Worm (Caenorhabditis elegans) whole organism, mixed stage, embryonic: Measurements from ENCODE around the gene lpl-1.

Experiments used
- M03D4.4 ChIP-seq: sonication (generic microtip); optimal IDR thresholded peaks from 2 replicates; lab custom pipeline; 2017; ENCODE audit warnings: mild to moderate bottlenecking, missing genetic modification characterization, missing compliant biosample characterization
- blmp-1 ChIP-seq: fragments of 150-350 bp; optimal IDR thresholded peaks from 2 replicates; lab custom pipeline; 2014; ENCODE audit warnings: missing biosample characterization, missing genetic modification characterization
- ceh-39 ChIP-seq: fragments of 150-350 bp; optimal IDR thresholded peaks from 2 replicates; lab custom pipeline; 2014; ENCODE audit warnings: missing biosample characterization, missing genetic modification characterization
- ceh-83 ChIP-seq: fragments of 200-800 bp; sonication (Bioruptor generic); optimal IDR thresholded peaks from 2 replicates; lab custom pipeline; 2018; ENCODE audit warnings: mild to moderate bottlenecking, missing genetic modification characterization, missing compliant biosample characterization
- ces-1 ChIP-seq: fragments of 150-350 bp; optimal IDR thresholded peaks from 2 replicates; lab custom pipeline; 2014; ENCODE audit warnings: missing biosample characterization, missing genetic modification reagents, missing genetic modification characterization
- cnd-1 ChIP-seq: fragments of 200-800 bp; sonication (Bioruptor generic); optimal IDR thresholded peaks from 2 replicates; lab custom pipeline; 2018; ENCODE audit warnings: mild to moderate bottlenecking, missing genetic modification characterization, missing compliant biosample characterization
- elt-1 ChIP-seq: sonication (generic microtip); optimal IDR thresholded peaks from 2 replicates; lab custom pipeline; 2017; ENCODE audit warnings: missing genetic modification characterization, mild to moderate bottlenecking, missing compliant biosample characterization, antibody characterized with exemption, moderate library complexity, borderline replicate concordance; ENCODE audit not compliant: insufficient read depth
- elt-3 ChIP-seq: fragments of 150-350 bp; optimal IDR thresholded peaks from 2 replicates; lab custom pipeline; 2014; ENCODE audit warnings: missing biosample characterization, missing genetic modification characterization
- flh-1 ChIP-seq: fragments of 200-800 bp; sonication (Bioruptor generic); optimal IDR thresholded peaks from 2 replicates; lab custom pipeline; 2018; ENCODE audit warnings: mild to moderate bottlenecking, missing genetic modification characterization, moderate library complexity, missing compliant biosample characterization
- ham-2 ChIP-seq: fragments of 200-800 bp; sonication (Bioruptor generic); optimal IDR thresholded peaks from 2 replicates; lab custom pipeline; 2018; ENCODE audit warnings: mild to moderate bottlenecking, missing genetic modification characterization, missing compliant biosample characterization
- lin-13 ChIP-seq: fragments of 150-350 bp; optimal IDR thresholded peaks from 2 replicates; lab custom pipeline; 2014; ENCODE audit warnings: missing biosample characterization, missing genetic modification characterization
- mep-1 ChIP-seq: fragments of 150-350 bp; optimal IDR thresholded peaks from 2 replicates; lab custom pipeline; 2017; ENCODE audit warnings: missing biosample characterization, missing genetic modification reagents, missing genetic modification characterization, inconsistent platforms
- nhr-28 ChIP-seq: fragments of 150-350 bp; optimal IDR thresholded peaks from 2 replicates; lab custom pipeline; 2014; ENCODE audit warnings: missing biosample characterization, missing genetic modification characterization
- pha-4 ChIP-seq: fragments of 150-350 bp; optimal IDR thresholded peaks from 2 replicates; lab custom pipeline; 2018; ENCODE audit warnings: missing biosample characterization, missing genetic modification reagents, missing genetic modification characterization
- unc-120 ChIP-seq: sonication (generic microtip); optimal IDR thresholded peaks from 2 replicates; lab custom pipeline; 2017; ENCODE audit warnings: missing genetic modification characterization, missing compliant biosample characterization; ENCODE audit not compliant: poor library complexity, severe bottlenecking
- unc-62 ChIP-seq: fragments of 150-350 bp; optimal IDR thresholded peaks from 2 replicates; lab custom pipeline; 2014; ENCODE audit warnings: missing biosample characterization, missing genetic modification reagents, missing genetic modification characterization
- zip-8 ChIP-seq: fragments of 150-350 bp; optimal IDR thresholded peaks from 2 replicates; lab custom pipeline; 2014; ENCODE audit warnings: missing biosample characterization, missing genetic modification characterization
- ztf-11 ChIP-seq: fragments of 150-350 bp; optimal IDR thresholded peaks from 2 replicates; lab custom pipeline; 2014; ENCODE audit warnings: missing biosample characterization, missing genetic modification characterization

Gene lpl-1

ce11 chrIV:9051036-9051435 lies 42.8 kb downstream of the lpl-1 start:
- no peak for TF ChIP-seq cnd-1 (tag; lab: Kevin White, UChicago)
- no peak for TF ChIP-seq ceh-83
- no peak for TF ChIP-seq ztf-11
- no peak for TF ChIP-seq elt-3 (tag; lab: Kevin White, UChicago)
- no peak for TF ChIP-seq flh-1 (GFP tag; lab: Kevin White, UChicago)
- TF ChIP-seq, all 35 proteins: peak for 0

ce11 chrIV:9045252-9045651 lies 48.6 kb downstream of the lpl-1 start, which contains the start of gene Y73F4A.1:
Y73F4A.1 (minus strand) TSS chrIV:9045352.
- TF ChIP-seq zip-8 (tag; lab: Kevin White, UChicago) (no peak), flh-1 (GFP tag; lab: Kevin White, UChicago) (no peak), ztf-11 (no peak), ceh-39 (tag; lab: Kevin White, UChicago) (no peak), pha-4 (tag; lab: Kevin White, UChicago) (no peak), blmp-1 (tag; lab: Kevin White, UChicago) (no peak), unc-62 (no peak), M03D4.4 (no peak), lin-13 (tag; lab: Kevin White, UChicago) (no peak)
- TF ChIP-seq, all 35 proteins: peak for 0

- no peak for TF ChIP-seq unc-120 (tag; lab: Kevin White, UChicago)
- TF ChIP-seq ham-2: no peak
- TF ChIP-seq ces-1 (GFP tag; lab: Kevin White, UChicago): no peak
- no peak for TF ChIP-seq elt-1
- TF ChIP-seq nhr-28 (tag; lab: Kevin White, UChicago): no peak
- TF ChIP-seq blmp-1 (tag; lab: Kevin White, UChicago): no peak
- TF ChIP-seq M03D4.4: no peak
- no peak for TF ChIP-seq mep-1
These were observed 50.6 kb downstream of the lpl-1 start, which contains the start of gene Y73F4A.2 for ce11 chrIV:9043224-9043623. Y73F4A.2 (minus strand) TSS chrIV:9043347.
